Worm (Caenorhabditis elegans) whole organism, L3 larva: ENCODE data around the gene col-172.

ENCODE experiments used
- lin-39 ChIP-seq: fragments of 150-350 bp; optimal IDR thresholded peaks from 2 replicates; lab custom pipeline; 2018; ENCODE audit warnings: missing biosample characterization, missing genetic modification reagents, missing genetic modification characterization
- nhr-28 ChIP-seq: fragments of 150-350 bp; optimal IDR thresholded peaks from 2 replicates; lab custom pipeline; 2014; ENCODE audit warnings: missing biosample characterization, missing genetic modification characterization
- snpc-4 ChIP-seq: fragments of 150-350 bp; optimal IDR thresholded peaks from 2 replicates; lab custom pipeline; 2014; ENCODE audit warnings: missing biosample characterization, missing genetic modification characterization
- ztf-11 ChIP-seq: fragments of 150-350 bp; optimal IDR thresholded peaks from 2 replicates; lab custom pipeline; 2014; ENCODE audit warnings: missing biosample characterization, missing genetic modification characterization

ce11 chrX:6665129-6665858 lies 7.3 kb upstream of the col-172 start:
- no peak for TF ChIP-seq snpc-4 (tag; lab: Kevin White, UChicago)
- TF ChIP-seq nhr-28, result no peak
- no peak for TF ChIP-seq ztf-11
- no peak for TF ChIP-seq lin-39
